Fruit fly (Drosophila melanogaster): ENCODE measurements around the gene Mic26-27.
A peak's percentile ranks its signal among the peaks of the same experiment; 100 is the strongest.

The Mic26-27 gene

DNA sequence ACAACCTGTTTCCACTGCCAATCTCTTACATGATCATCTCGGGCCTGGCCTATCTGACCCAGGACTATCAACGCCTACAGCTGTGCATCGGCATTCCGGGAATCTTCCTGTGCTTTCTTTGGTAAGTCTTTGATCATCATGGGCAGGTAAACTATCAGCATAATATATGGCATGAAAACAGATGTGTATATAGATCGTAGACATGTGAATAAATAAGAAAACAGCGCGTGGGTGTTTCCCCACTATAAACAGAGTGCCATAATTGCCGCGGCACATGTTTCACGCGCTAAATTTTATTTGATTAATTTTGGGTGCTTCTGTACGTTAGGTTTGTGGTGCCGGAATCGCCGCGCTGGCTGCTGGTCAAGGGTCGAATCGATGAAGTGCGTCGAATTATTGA is 21.4 kb upstream of the Mic26-27 start:
- TF ChIP-seq usp (GFP tag; optimal IDR thresholded peaks at IDR 0.05) (no peak), Dll (optimal IDR thresholded peaks at IDR 0.05) (no peak), CG8478 (optimal IDR thresholded peaks at IDR 0.05) (no peak), pan (optimal IDR thresholded peaks at IDR 0.05) (no peak), EcR (GFP tag; optimal IDR thresholded peaks at IDR 0.05) (no peak), psq (optimal IDR thresholded peaks at IDR 0.05) (no peak)

DNA sequence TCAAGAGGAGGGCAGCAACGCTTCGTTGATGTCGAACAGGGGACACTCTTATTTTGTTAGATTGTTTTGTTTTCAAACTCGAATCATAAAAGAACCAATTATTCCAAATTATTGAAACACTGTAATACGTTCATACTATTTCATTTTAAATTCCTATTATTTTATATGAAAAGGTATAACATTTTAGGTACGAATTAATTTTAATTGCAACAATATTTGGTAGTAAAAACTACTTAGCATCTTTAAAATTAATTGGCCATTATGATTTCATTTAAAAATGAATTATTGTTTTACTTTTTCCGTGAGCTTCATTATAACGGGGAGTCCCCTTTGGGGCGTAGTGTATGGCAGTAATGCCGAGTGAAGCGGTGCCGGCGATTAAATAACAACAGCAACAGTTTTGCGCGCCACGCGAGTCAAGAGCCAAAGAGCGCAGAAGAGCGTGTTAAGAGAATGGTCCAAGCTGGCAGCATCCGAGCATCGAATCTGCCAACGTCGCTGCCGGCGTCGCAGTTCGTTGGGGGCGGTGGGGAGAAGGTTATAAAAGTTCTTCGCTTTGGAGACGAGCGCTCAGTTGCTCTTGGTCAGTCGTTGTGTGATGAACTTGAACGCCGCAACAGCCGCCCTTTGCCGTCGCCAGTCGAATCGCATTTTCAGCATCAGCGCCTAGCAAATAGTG is 11.0 kb upstream of the Mic26-27 start:
- TF ChIP-seq usp (GFP tag; optimal IDR thresholded peaks at IDR 0.05) (no peak), pan (optimal IDR thresholded peaks at IDR 0.05) (no peak), Dll (optimal IDR thresholded peaks at IDR 0.05) (peak; percentile 34)

dm6 chr3R:16156032-16156431 is 9.4 kb upstream of the Mic26-27 start:
- no peak for TF ChIP-seq pan (optimal IDR thresholded peaks at IDR 0.05)
- no peak for TF ChIP-seq CG8478 (optimal IDR thresholded peaks at IDR 0.05)

DNA sequence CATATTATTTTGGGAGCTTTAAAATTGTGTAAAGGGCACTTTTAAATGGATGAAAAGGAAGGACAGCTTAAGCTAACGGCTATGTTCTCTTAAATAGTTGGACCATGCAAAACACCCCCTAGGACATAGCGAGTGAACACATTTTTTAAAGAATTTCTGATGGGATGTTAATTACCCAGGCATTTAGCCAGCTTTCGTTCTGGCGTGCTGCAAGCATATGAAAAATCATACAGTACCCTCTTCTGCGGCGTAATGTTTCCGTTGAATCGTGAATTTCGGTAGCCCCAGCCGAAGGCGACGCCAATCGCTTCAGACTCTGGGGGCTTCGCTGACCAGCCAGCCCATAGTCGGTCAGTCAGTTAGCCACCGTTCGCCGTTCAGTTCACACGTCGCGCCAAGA is 8.0 kb upstream of the Mic26-27 start, which contains the start of gene CG6006:
Gene CG6006, plus strand, starts transcription at position 301 of the 400 bp plus-strand sequence.
- TF ChIP-seq CG8478 (optimal IDR thresholded peaks at IDR 0.05) (no peak), EcR (GFP tag; optimal IDR thresholded peaks at IDR 0.05) (no peak), usp (GFP tag; optimal IDR thresholded peaks at IDR 0.05) (no peak)

dm6 chr3R:16154263-16154662 is 7.6 kb upstream of the Mic26-27 start:
- TF ChIP-seq EcR (GFP tag; optimal IDR thresholded peaks at IDR 0.05) (no peak), CG8478 (optimal IDR thresholded peaks at IDR 0.05) (no peak), pan (optimal IDR thresholded peaks at IDR 0.05) (no peak), usp (GFP tag; optimal IDR thresholded peaks at IDR 0.05) (no peak), Dll (optimal IDR thresholded peaks at IDR 0.05) (no peak), psq (optimal IDR thresholded peaks at IDR 0.05) (no peak)

- TF ChIP-seq Dll (optimal IDR thresholded peaks at IDR 0.05) (no peak), psq (optimal IDR thresholded peaks at IDR 0.05) (no peak), pan (optimal IDR thresholded peaks at IDR 0.05) (no peak), EcR (GFP tag; optimal IDR thresholded peaks at IDR 0.05) (no peak), usp (GFP tag; optimal IDR thresholded peaks at IDR 0.05) (no peak), CG8478 (optimal IDR thresholded peaks at IDR 0.05) (no peak)
These were observed 6.8 kb upstream of the Mic26-27 start for dm6 chr3R:16153356-16153905.

DNA sequence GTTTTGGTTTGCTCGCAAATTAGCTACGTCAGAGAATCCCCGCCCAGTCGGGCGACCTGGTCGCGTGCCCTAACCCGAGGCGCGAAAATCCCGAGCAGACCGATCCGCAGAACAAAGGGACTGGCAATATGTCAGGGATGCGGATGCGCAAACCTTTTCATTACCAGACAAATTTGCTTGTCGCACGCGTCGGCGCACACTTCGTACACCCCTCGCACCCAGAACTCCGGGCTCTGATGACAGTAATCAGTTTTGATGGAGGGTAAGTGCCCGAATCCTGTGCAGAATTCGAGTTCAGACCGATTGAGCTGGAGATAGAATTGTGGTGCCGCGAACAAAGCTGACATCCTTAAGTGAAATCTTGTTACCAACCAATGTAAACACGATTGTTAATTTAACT is 5.7 kb upstream of the Mic26-27 start:
- TF ChIP-seq psq (optimal IDR thresholded peaks at IDR 0.05) (no peak), usp (GFP tag; optimal IDR thresholded peaks at IDR 0.05) (no peak), CG8478 (optimal IDR thresholded peaks at IDR 0.05) (no peak), Dll (optimal IDR thresholded peaks at IDR 0.05) (no peak), EcR (GFP tag; optimal IDR thresholded peaks at IDR 0.05) (no peak), pan (optimal IDR thresholded peaks at IDR 0.05) (no peak)

dm6 chr3R:16151239-16151860 is 4.7 kb upstream of the Mic26-27 start, which contains the start of gene Fer2:
Fer2 (minus strand) TSS chr3R:16151312.
- TF ChIP-seq psq (optimal IDR thresholded peaks at IDR 0.05) (no peak), EcR (GFP tag; optimal IDR thresholded peaks at IDR 0.05) (no peak), CG8478 (optimal IDR thresholded peaks at IDR 0.05) (no peak), Dll (optimal IDR thresholded peaks at IDR 0.05) (no peak), usp (GFP tag; optimal IDR thresholded peaks at IDR 0.05) (no peak), pan (optimal IDR thresholded peaks at IDR 0.05) (no peak)

- no peak for TF ChIP-seq CG8478 (optimal IDR thresholded peaks at IDR 0.05)
- TF ChIP-seq EcR (GFP tag; optimal IDR thresholded peaks at IDR 0.05): no peak
- no peak for TF ChIP-seq pan (optimal IDR thresholded peaks at IDR 0.05)
These were observed 2.1 kb upstream of the Mic26-27 start for dm6 chr3R:16148712-16149111.

DNA sequence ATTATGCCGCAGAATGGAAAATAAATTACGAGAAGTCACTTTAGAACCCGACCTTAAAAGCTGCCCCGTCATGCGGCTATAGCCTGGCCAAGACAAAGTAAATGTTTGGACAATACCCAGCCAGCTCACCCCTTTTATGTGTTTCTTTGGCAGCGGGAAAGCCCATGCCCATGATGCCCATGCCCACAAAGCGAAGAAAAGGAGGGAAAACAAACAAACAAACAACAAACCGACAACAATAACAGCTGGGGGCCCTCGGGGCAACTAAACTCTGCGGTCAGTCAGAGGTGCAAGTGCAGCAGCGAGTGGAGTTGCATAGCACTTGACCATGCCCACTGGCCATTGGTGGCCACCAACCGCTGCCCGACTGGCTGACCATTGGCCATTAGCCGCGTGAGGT is 11.0 kb downstream of the Mic26-27 start:
- TF ChIP-seq pan (optimal IDR thresholded peaks at IDR 0.05) (no peak), EcR (GFP tag; optimal IDR thresholded peaks at IDR 0.05) (no peak), Dll (optimal IDR thresholded peaks at IDR 0.05) (no peak), CG8478 (optimal IDR thresholded peaks at IDR 0.05) (no peak), psq (optimal IDR thresholded peaks at IDR 0.05) (no peak), usp (GFP tag; optimal IDR thresholded peaks at IDR 0.05) (no peak)

DNA sequence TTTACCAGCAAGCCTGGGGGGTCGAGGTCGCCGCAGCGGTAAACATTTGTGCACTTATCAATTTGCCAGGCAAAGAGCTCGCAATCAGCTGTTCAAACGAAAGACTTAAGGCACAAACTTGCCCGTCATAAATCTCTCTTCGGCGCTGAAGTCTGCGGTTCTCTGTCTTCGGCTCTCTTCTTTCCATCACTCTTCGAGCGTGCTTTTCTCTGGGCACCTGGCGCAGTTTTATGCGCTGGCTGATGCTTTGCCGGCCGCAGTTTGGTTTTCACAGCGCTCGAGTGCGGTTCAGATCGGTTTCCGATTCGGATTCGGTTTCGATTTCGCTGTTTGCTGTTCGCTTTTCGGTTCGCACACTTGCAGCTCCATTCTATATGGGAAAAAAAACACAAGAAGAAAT is 18.2 kb downstream of the Mic26-27 start:
- TF ChIP-seq CG8478 (optimal IDR thresholded peaks at IDR 0.05): no peak
- no peak for TF ChIP-seq pan (optimal IDR thresholded peaks at IDR 0.05)
- no peak for TF ChIP-seq usp (GFP tag; optimal IDR thresholded peaks at IDR 0.05)
- no peak for TF ChIP-seq EcR (GFP tag; optimal IDR thresholded peaks at IDR 0.05)
- TF ChIP-seq psq (optimal IDR thresholded peaks at IDR 0.05): no peak
- TF ChIP-seq Dll (optimal IDR thresholded peaks at IDR 0.05): no peak

- TF ChIP-seq psq (optimal IDR thresholded peaks at IDR 0.05): no peak
These were observed 27.2 kb downstream of the Mic26-27 start for dm6 chr3R:16119441-16119840.

DNA sequence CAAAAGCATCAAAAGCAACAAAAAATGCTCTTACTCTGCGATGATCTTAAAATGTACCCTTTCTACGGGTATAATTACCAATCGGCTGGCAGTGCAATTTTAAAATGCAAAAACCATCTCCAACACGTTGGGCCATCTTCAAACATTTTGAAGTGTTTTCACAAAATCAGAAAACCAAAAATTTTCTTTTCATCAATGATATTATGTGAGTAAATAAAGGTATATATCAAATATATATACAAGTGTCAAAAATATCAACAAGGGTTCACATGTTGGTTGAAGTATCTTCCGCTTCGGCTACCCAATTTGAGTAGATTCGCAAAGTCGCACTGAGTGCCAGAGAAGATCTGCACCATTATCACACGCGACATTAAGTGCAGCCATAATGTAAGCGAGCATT is 29.3 kb downstream of the Mic26-27 start:
- TF ChIP-seq Dll (optimal IDR thresholded peaks at IDR 0.05): no peak
